Fruit fly (Drosophila melanogaster): ENCODE data around the gene NUCB1.

DNA sequence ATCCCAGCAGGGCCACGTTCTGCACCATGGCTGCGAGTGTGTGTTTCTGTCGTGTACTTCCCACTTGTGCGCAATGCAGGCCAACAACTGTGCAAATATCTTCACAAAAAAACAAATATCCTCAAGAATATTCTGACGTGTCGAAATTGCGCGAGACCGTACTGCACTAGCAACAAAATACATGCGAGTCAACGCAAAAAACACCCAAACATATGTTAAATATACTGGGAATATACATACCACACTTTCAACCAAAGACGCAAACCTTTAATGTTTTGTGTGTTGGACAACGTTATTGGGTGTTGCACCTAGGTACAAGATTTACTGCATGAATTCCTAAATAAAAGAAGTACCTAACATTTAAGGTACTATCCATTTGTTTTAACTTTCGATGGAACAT is at the start of gene NUCB1:
- TF ChIP-seq pdm3 (GFP tag; optimal IDR thresholded peaks at IDR 0.05) (no peak), Hr38 (GFP tag; optimal IDR thresholded peaks at IDR 0.05) (no peak), OdsH (GFP tag; optimal IDR thresholded peaks at IDR 0.05) (no peak), salr (GFP tag; optimal IDR thresholded peaks at IDR 0.05) (no peak), Hr39 (GFP tag; optimal IDR thresholded peaks at IDR 0.05) (peak; percentile 15), CG7368 (GFP tag; optimal IDR thresholded peaks at IDR 0.05) (peak; percentile 23), spab (GFP tag; optimal IDR thresholded peaks at IDR 0.05) (no peak), CG6808 (GFP tag; optimal IDR thresholded peaks at IDR 0.05) (no peak), CG8632 (GFP tag; optimal IDR thresholded peaks at IDR 0.05) (no peak), CG16779 (tag; optimal IDR thresholded peaks at IDR 0.05) (no peak), svp (GFP tag) (no peak), CG11762 (GFP tag; optimal IDR thresholded peaks at IDR 0.05; ENCODE audit: insufficient read depth) (no peak)
